Fruit fly (Drosophila melanogaster) whole organism, embryonic: ENCODE measurements around the gene Spec2.

Experiments used
- BEAF-32 ChIP-seq: fragments of 200-800 bp; sonication (Bioruptor generic); optimal IDR thresholded peaks from 3 replicates; lab custom pipeline; 2017; ENCODE audit warnings: missing biosample characterization, missing genetic modification characterization, mild to moderate bottlenecking, moderate library complexity, missing genetic modification reagents
- CG11560 ChIP-seq: fragments of 200-800 bp; sonication (Bioruptor generic); IDR thresholded peaks from 3 replicates; pipeline ENCODE4 v1.3.6; 2022; ENCODE audit warnings: missing biosample characterization, missing genetic modification characterization
- CG12659 ChIP-seq: fragments of 200-800 bp; sonication (Bioruptor generic); optimal IDR thresholded peaks from 3 replicates; lab custom pipeline; 2017; ENCODE audit warnings: mild to moderate bottlenecking, missing biosample characterization, missing genetic modification reagents, missing genetic modification characterization
- CG14710 ChIP-seq: fragments of 200-800 bp; sonication (Bioruptor generic); optimal IDR thresholded peaks from 3 replicates; lab custom pipeline; 2019; ENCODE audit warnings: missing biosample characterization, mild to moderate bottlenecking, missing genetic modification characterization, moderate library complexity
- CG15073 ChIP-seq: fragments of 200-800 bp; sonication (Bioruptor generic); optimal IDR thresholded peaks from 2 replicates; lab custom pipeline; 2016; ENCODE audit warnings: missing biosample characterization, missing genetic modification characterization
- CG15601 ChIP-seq: fragments of 200-800 bp; sonication (Bioruptor generic); optimal IDR thresholded peaks from 3 replicates; lab custom pipeline; 2019; ENCODE audit warnings: missing biosample characterization, mild to moderate bottlenecking, missing genetic modification characterization, moderate library complexity
- CG17328 ChIP-seq: fragments of 200-800 bp; sonication (Bioruptor generic); IDR thresholded peaks from 2 replicates; pipeline ENCODE4 v1.3.6; 2022; ENCODE audit warnings: missing biosample characterization, missing genetic modification characterization
- CG17359 ChIP-seq: fragments of 200-800 bp; sonication (Bioruptor generic); optimal IDR thresholded peaks from 3 replicates; lab custom pipeline; 2018; ENCODE audit warnings: missing biosample characterization, mild to moderate bottlenecking, missing genetic modification characterization, moderate library complexity
- CG18011 ChIP-seq: fragments of 200-800 bp; sonication (Bioruptor generic); optimal IDR thresholded peaks from 2 replicates; lab custom pipeline; 2017; ENCODE audit warnings: missing biosample characterization, missing genetic modification characterization, mild to moderate bottlenecking, moderate library complexity, missing genotype
- CG18262 ChIP-seq: fragments of 200-800 bp; optimal IDR thresholded peaks from 3 replicates; lab custom pipeline; 2019; ENCODE audit warnings: missing biosample characterization, mild to moderate bottlenecking, missing genetic modification characterization, moderate library complexity
- CG3847 ChIP-seq: fragments of 200-800 bp; sonication (Bioruptor generic); IDR thresholded peaks from 2 replicates; pipeline ENCODE4 v1.3.6; 2022; ENCODE audit warnings: missing biosample characterization, missing genetic modification characterization
- CG5180 ChIP-seq: fragments of 200-800 bp; sonication (Bioruptor generic); optimal IDR thresholded peaks from 3 replicates; lab custom pipeline; 2017; ENCODE audit warnings: missing biosample characterization, missing genetic modification characterization, mild to moderate bottlenecking, moderate library complexity, missing genetic modification reagents
- CG5953 ChIP-seq: fragments of 200-800 bp; sonication (Bioruptor generic); IDR thresholded peaks from 2 replicates; pipeline ENCODE4 v1.3.6; 2022; ENCODE audit warnings: missing biosample characterization, missing genetic modification characterization
- CG6272 ChIP-seq: fragments of 200-800 bp; sonication (Bioruptor generic); IDR thresholded peaks from 2 replicates; pipeline ENCODE4 v1.3.6; 2022; ENCODE audit warnings: missing biosample characterization, missing genetic modification characterization
- CG6683 ChIP-seq: fragments of 200-800 bp; sonication (Bioruptor generic); optimal IDR thresholded peaks from 2 replicates; lab custom pipeline; 2017; ENCODE audit warnings: missing biosample characterization, mild to moderate bottlenecking, missing genetic modification characterization, missing genetic modification reagents
- CG6765 ChIP-seq: fragments of 200-800 bp; sonication (Bioruptor generic); optimal IDR thresholded peaks from 3 replicates; lab custom pipeline; 2017; ENCODE audit warnings: missing biosample characterization, mild to moderate bottlenecking, missing genetic modification characterization
- CG6791 ChIP-seq: fragments of 200-800 bp; sonication (Bioruptor generic); IDR thresholded peaks from 3 replicates; pipeline ENCODE4 v1.3.6; 2022; ENCODE audit warnings: missing biosample characterization, missing genetic modification characterization; ENCODE audit not compliant: partially characterized antibody
- CG7963 ChIP-seq: fragments of 200-800 bp; sonication (Bioruptor generic); IDR thresholded peaks from 3 replicates; pipeline ENCODE4 v1.3.6; 2022; ENCODE audit warnings: missing biosample characterization, missing genetic modification characterization; ENCODE audit not compliant: partially characterized antibody
- CG9727 ChIP-seq: fragments of 200-800 bp; sonication (Bioruptor generic); optimal IDR thresholded peaks from 3 replicates; lab custom pipeline; 2017; ENCODE audit warnings: missing biosample characterization, mild to moderate bottlenecking, missing genetic modification characterization
- Dad ChIP-seq: fragments of 200-800 bp; sonication (Bioruptor generic); optimal IDR thresholded peaks from 3 replicates; lab custom pipeline; 2016; ENCODE audit warnings: missing biosample characterization, missing genetic modification characterization
- Dek ChIP-seq: fragments of 200-800 bp; sonication (Bioruptor generic); optimal IDR thresholded peaks from 3 replicates; lab custom pipeline; 2019; ENCODE audit warnings: missing biosample characterization, mild to moderate bottlenecking, missing genetic modification characterization, moderate library complexity
- E2f2 ChIP-seq: fragments of 200-800 bp; sonication (Bioruptor generic); IDR thresholded peaks from 2 replicates; pipeline ENCODE4 v1.3.6; 2022; ENCODE audit warnings: missing biosample characterization, missing genetic modification characterization
- Eip74EF ChIP-seq, 2 experiments: fragments of 200-800 bp in 1 of 2; fragments of >200 bp in 1 of 2; sonication (Bioruptor generic) in 1 of 2; optimal IDR thresholded peaks; 2 replicates each; lab custom pipeline; 2017 to 2019; ENCODE audit warnings: missing biosample characterization in 2 of 2, missing genetic modification characterization in 2 of 2, mild to moderate bottlenecking in 1 of 2, moderate library complexity in 1 of 2
- HLH3B ChIP-seq: fragments of 200-800 bp; sonication (Bioruptor generic); IDR thresholded peaks from 2 replicates; pipeline ENCODE4 v1.3.6; 2022; ENCODE audit warnings: missing biosample characterization, missing genetic modification characterization
- HLH4C ChIP-seq: fragments of 200-800 bp; sonication (Bioruptor generic); IDR thresholded peaks from 3 replicates; pipeline ENCODE4 v1.3.6; 2022; ENCODE audit warnings: missing biosample characterization, missing genetic modification characterization; ENCODE audit not compliant: partially characterized antibody
- Hey ChIP-seq: fragments of 200-800 bp; sonication (Bioruptor generic); optimal IDR thresholded peaks from 3 replicates; lab custom pipeline; 2018; ENCODE audit warnings: missing biosample characterization, mild to moderate bottlenecking, missing genetic modification characterization
- HmgZ ChIP-seq: fragments of 200-800 bp; sonication (Bioruptor generic); optimal IDR thresholded peaks from 2 replicates; lab custom pipeline; 2018; ENCODE audit warnings: missing biosample characterization, mild to moderate bottlenecking, missing genetic modification characterization
- Lpt ChIP-seq: fragments of >200 bp; optimal IDR thresholded peaks from 2 replicates; lab custom pipeline; 2018; ENCODE audit warnings: missing biosample characterization, missing genetic modification characterization
- MESR4 ChIP-seq: fragments of 200-800 bp; sonication (Bioruptor generic); optimal IDR thresholded peaks from 2 replicates; lab custom pipeline; 2018; ENCODE audit warnings: missing biosample characterization, mild to moderate bottlenecking, missing genetic modification characterization, moderate library complexity
- Meics ChIP-seq: fragments of 200-800 bp; sonication (Bioruptor generic); optimal IDR thresholded peaks from 2 replicates; lab custom pipeline; 2017; ENCODE audit warnings: missing biosample characterization, mild to moderate bottlenecking, missing genetic modification characterization
- Oli ChIP-seq: fragments of 200-800 bp; sonication (Bioruptor generic); optimal IDR thresholded peaks from 2 replicates; lab custom pipeline; 2018; ENCODE audit warnings: missing biosample characterization, mild to moderate bottlenecking, missing genetic modification characterization, moderate library complexity
- Ptx1 ChIP-seq: fragments of 200-800 bp; sonication (Bioruptor generic); IDR thresholded peaks from 2 replicates; pipeline ENCODE4 v1.3.6; 2022; ENCODE audit warnings: missing biosample characterization, missing genetic modification characterization
- Sin3A ChIP-seq: fragments of >200 bp; optimal IDR thresholded peaks from 2 replicates; lab custom pipeline; 2018
- Xrp1 ChIP-seq: fragments of 200-800 bp; sonication (Bioruptor generic); IDR thresholded peaks from 2 replicates; pipeline ENCODE4 v1.3.6; 2022; ENCODE audit warnings: missing biosample characterization, missing genetic modification characterization
- ab ChIP-seq: fragments of 200-800 bp; sonication (Bioruptor generic); optimal IDR thresholded peaks from 2 replicates; lab custom pipeline; 2016; ENCODE audit warnings: missing biosample characterization, missing genetic modification characterization
- ap ChIP-seq: fragments of 200-800 bp; sonication (Bioruptor generic); IDR thresholded peaks from 2 replicates; pipeline ENCODE4 v1.3.6; 2022; ENCODE audit warnings: missing biosample characterization, missing genetic modification characterization
- ato ChIP-seq: fragments of 200-800 bp; sonication (Bioruptor generic); IDR thresholded peaks from 2 replicates; pipeline ENCODE4 v1.3.6; 2022; ENCODE audit warnings: missing biosample characterization, missing genetic modification characterization; ENCODE audit not compliant: partially characterized antibody
- bowl ChIP-seq: fragments of 200-800 bp; sonication (Bioruptor generic); IDR thresholded peaks from 2 replicates; pipeline ENCODE4 v1.3.6; 2022; ENCODE audit warnings: missing biosample characterization, missing genetic modification characterization
- emc ChIP-seq: fragments of 200-800 bp; sonication (Bioruptor generic); optimal IDR thresholded peaks from 2 replicates; lab custom pipeline; 2016; ENCODE audit warnings: missing biosample characterization, missing genetic modification characterization
- kay ChIP-seq: fragments of 200-800 bp; sonication (Bioruptor generic); optimal IDR thresholded peaks from 2 replicates; lab custom pipeline; 2016; ENCODE audit warnings: missing biosample characterization, missing genetic modification characterization
- lola ChIP-seq, 3 experiments: fragments of >200 bp in 2 of 3; fragments of 200-800 bp in 1 of 3; sonication (Bioruptor generic) in 1 of 3; optimal IDR thresholded peaks; 2 replicates each; lab custom pipeline; 2017 to 2019; ENCODE audit warnings: missing biosample characterization in 3 of 3, missing genetic modification characterization in 3 of 3, mild to moderate bottlenecking in 1 of 3, moderate library complexity in 1 of 3
- nom ChIP-seq: fragments of 200-800 bp; sonication (Bioruptor generic); optimal IDR thresholded peaks from 2 replicates; lab custom pipeline; 2017; ENCODE audit warnings: missing biosample characterization, missing genetic modification characterization, mild to moderate bottlenecking, moderate library complexity, missing genetic modification reagents
- peb ChIP-seq: fragments of 200-800 bp; sonication (Bioruptor generic); IDR thresholded peaks from 2 replicates; pipeline ENCODE4 v1.3.6; 2022; ENCODE audit warnings: missing biosample characterization, missing genetic modification characterization
- pum ChIP-seq: fragments of 200-800 bp; sonication (Bioruptor generic); optimal IDR thresholded peaks from 2 replicates; lab custom pipeline; 2016; ENCODE audit warnings: missing biosample characterization, missing genetic modification characterization
- row ChIP-seq: fragments of 200-800 bp; sonication (Bioruptor generic); IDR thresholded peaks from 3 replicates; pipeline ENCODE4 v1.3.6; 2022; ENCODE audit warnings: missing biosample characterization, missing genetic modification characterization
- sens ChIP-seq: fragments of 200-800 bp; sonication (Bioruptor generic); peaks from one replicate; lab custom pipeline; 2016; ENCODE audit warnings: missing biosample characterization, missing genetic modification characterization
- trem ChIP-seq: fragments of 200-800 bp; optimal IDR thresholded peaks from 3 replicates; lab custom pipeline; 2019; ENCODE audit warnings: missing biosample characterization, mild to moderate bottlenecking, missing genetic modification characterization, moderate library complexity
- twi ChIP-seq: fragments of 200-800 bp; optimal IDR thresholded peaks from 2 replicates; lab custom pipeline; 2019; ENCODE audit warnings: missing biosample characterization, mild to moderate bottlenecking, missing genetic modification characterization, moderate library complexity
- vnd ChIP-seq: fragments of 200-800 bp; sonication (Bioruptor generic); IDR thresholded peaks from 3 replicates; pipeline ENCODE4 v1.3.6; 2022; ENCODE audit warnings: missing biosample characterization, missing genetic modification characterization; ENCODE audit not compliant: partially characterized antibody

Gene Spec2

dm6 chr3R:5660198-5660893, 36.4 kb upstream of the Spec2 start, which contains the start of gene Wdr33 (continued):
- no peak for TF ChIP-seq ab (GFP tag; lab: Kevin White, UChicago)
- peak; percentile 34; the same call in 1 of the 2 replicates for TF ChIP-seq CG3847 (GFP tag; lab: Robert Waterston, UW)
- no peak for TF ChIP-seq emc
- TF ChIP-seq CG6272 (GFP tag; lab: Robert Waterston, UW): 0 out of 2 replicates have a peak, but pooled peaks have one; percentile 19
- peak; percentile 15 for TF ChIP-seq trem (tag; lab: Kevin White, UChicago)
- TF ChIP-seq Hey (tag; lab: Kevin White, UChicago): no peak
- TF ChIP-seq CG6683 (GFP tag; lab: Kevin White, UChicago): no peak
- peak; percentile 36 for TF ChIP-seq CG18262 (tag; lab: Kevin White, UChicago)
- TF ChIP-seq HLH3B (GFP tag; lab: Robert Waterston, UW): peak; percentile 30; the same call in 1 of the 2 replicates
- TF ChIP-seq CG17359 (tag; lab: Kevin White, UChicago): peak; percentile 16
- peak; percentile 88 for TF ChIP-seq vnd
- TF ChIP-seq Sin3A (lab: Kevin White, UChicago): peak; percentile 60
- peak; percentile 85 for TF ChIP-seq MESR4 (GFP tag; lab: Kevin White, UChicago)
- TF ChIP-seq CG5180 (GFP tag; lab: Kevin White, UChicago): no peak
- no peak for TF ChIP-seq CG15601 (tag; lab: Kevin White, UChicago)
- TF ChIP-seq CG14710 (tag; lab: Kevin White, UChicago): peak; percentile 59
- TF ChIP-seq E2f2 (GFP tag; lab: Robert Waterston, UW): no peak
- no peak for TF ChIP-seq Dad (GFP tag; lab: Kevin White, UChicago)
- TF ChIP-seq CG17328 (GFP tag; lab: Robert Waterston, UW): no peak
- TF ChIP-seq Oli (tag; lab: Kevin White, UChicago): peak; percentile 48
- TF ChIP-seq Lpt (GFP tag; lab: Kevin White, UChicago): no peak
- peak; percentile 34 for TF ChIP-seq Meics (GFP tag; lab: Kevin White, UChicago)
- TF ChIP-seq CG7963 (GFP tag; lab: Robert Waterston, UW): peak; percentile 83
- TF ChIP-seq CG9727: peak; percentile 61
- no peak for TF ChIP-seq ap (GFP tag; lab: Robert Waterston, UW)
- TF ChIP-seq sens (GFP tag; lab: Kevin White, UChicago): peak; percentile 77
- no peak for TF ChIP-seq peb
- peak; percentile 68 for TF ChIP-seq ato (GFP tag; lab: Robert Waterston, UW)
- peak; percentile 43 for TF ChIP-seq CG12659 (GFP tag; lab: Kevin White, UChicago)
- no peak for TF ChIP-seq CG6765 (GFP tag; lab: Kevin White, UChicago)
- no peak for TF ChIP-seq CG15073
- TF ChIP-seq BEAF-32 (GFP tag; lab: Kevin White, UChicago): peak; percentile 82
- no peak for TF ChIP-seq pum (GFP tag; lab: Kevin White, UChicago)
- TF ChIP-seq lola (GFP tag; optimal IDR thresholded peaks at IDR 0.05; lab: Kevin White, UChicago): peak in 1 of 3 experiments; percentile 56
- TF ChIP-seq CG18011 (GFP tag; lab: Kevin White, UChicago): no peak
- peak; percentile 91 for TF ChIP-seq CG6791 (GFP tag; lab: Robert Waterston, UW)
- TF ChIP-seq Dek (tag; lab: Kevin White, UChicago): peak; percentile 34
- peak; percentile 62; the same call in 2 of the 3 replicates for TF ChIP-seq row (GFP tag; lab: Robert Waterston, UW)
- no peak for TF ChIP-seq bowl (GFP tag; lab: Robert Waterston, UW)
- TF ChIP-seq CG5953 (GFP tag; lab: Robert Waterston, UW): no peak
- TF ChIP-seq Ptx1 (GFP tag; lab: Robert Waterston, UW): peak; percentile 25; the same call in 1 of the 2 replicates
- TF ChIP-seq Eip74EF (GFP tag; optimal IDR thresholded peaks at IDR 0.05; lab: Kevin White, UChicago): no peak
- no peak for TF ChIP-seq HmgZ (tag; lab: Kevin White, UChicago)
- no peak for TF ChIP-seq nom
- no peak for TF ChIP-seq Xrp1 (GFP tag; lab: Robert Waterston, UW)
- TF ChIP-seq CG11560 (tag; lab: Robert Waterston, UW): no peak
- no peak for TF ChIP-seq twi (tag; lab: Kevin White, UChicago)
- peak; percentile 84 for TF ChIP-seq HLH4C (GFP tag; lab: Robert Waterston, UW)
- TF ChIP-seq kay: no peak
